Worm (Caenorhabditis elegans) whole organism, dauer: ENCODE measurements around the gene B0228.7.

Experiments used
- unc-62 ChIP-seq: sonication (generic microtip); optimal IDR thresholded peaks from 2 replicates; lab custom pipeline; 2017; ENCODE audit warnings: missing biosample characterization, missing genetic modification reagents, missing genetic modification characterization

B0228.7 gene

ce11 chrII:7758397-7759135 is at the start of gene B0228.7:
B0228.7 (minus strand) TSS chrII:7759023.
- no peak for TF ChIP-seq unc-62 (GFP tag; lab: Kevin White, UChicago)

ce11 chrII:7808153-7808552 is 49.3 kb upstream of the B0228.7 start:
- no peak for TF ChIP-seq unc-62 (GFP tag; lab: Kevin White, UChicago)

ce11 chrII:7806872-7807271 is 48.0 kb upstream of the B0228.7 start:
- no peak for TF ChIP-seq unc-62 (GFP tag; lab: Kevin White, UChicago)

- TF ChIP-seq unc-62 (GFP tag; lab: Kevin White, UChicago), result no peak
These were observed 47.2 kb upstream of the B0228.7 start for ce11 chrII:7806054-7806453.

ce11 chrII:7803174-7803573 is 44.4 kb upstream of the B0228.7 start:
- TF ChIP-seq unc-62 (GFP tag; lab: Kevin White, UChicago), result no peak

- no peak for TF ChIP-seq unc-62 (GFP tag; lab: Kevin White, UChicago)
These were observed 43.1 kb upstream of the B0228.7 start for ce11 chrII:7801899-7802298.

- no peak for TF ChIP-seq unc-62 (GFP tag; lab: Kevin White, UChicago)
These were observed 42.4 kb upstream of the B0228.7 start for ce11 chrII:7801255-7801654.

- TF ChIP-seq unc-62 (GFP tag; lab: Kevin White, UChicago), result no peak
These were observed 36.5 kb upstream of the B0228.7 start for ce11 chrII:7795299-7795698.

- no peak for TF ChIP-seq unc-62 (GFP tag; lab: Kevin White, UChicago)
These were observed 35.4 kb upstream of the B0228.7 start, which contains the start of gene glr-4 for ce11 chrII:7794222-7794621. glr-4 (minus strand) TSS chrII:7794322.

ce11 chrII:7792514-7792913 is 33.7 kb upstream of the B0228.7 start:
- no peak for TF ChIP-seq unc-62 (GFP tag; lab: Kevin White, UChicago)

ce11 chrII:7791408-7792050 is 32.7 kb upstream of the B0228.7 start:
- no peak for TF ChIP-seq unc-62 (GFP tag; lab: Kevin White, UChicago)

- no peak for TF ChIP-seq unc-62 (GFP tag; lab: Kevin White, UChicago)
These were observed 31.6 kb upstream of the B0228.7 start, which contains the start of gene srlf-1 for ce11 chrII:7790324-7790898. srlf-1 (plus strand) TSS chrII:7790591.

- no peak for TF ChIP-seq unc-62 (GFP tag; lab: Kevin White, UChicago)
These were observed 30.8 kb upstream of the B0228.7 start for ce11 chrII:7789605-7790004.

ce11 chrII:7783467-7783959 is 24.7 kb upstream of the B0228.7 start, which contains the start of gene skr-17:
skr-17 (plus strand) TSS chrII:7783517.
- TF ChIP-seq unc-62 (GFP tag; lab: Kevin White, UChicago), result no peak

- TF ChIP-seq unc-62 (GFP tag; lab: Kevin White, UChicago), result no peak
These were observed 22.3 kb upstream of the B0228.7 start, which contains the start of the genes snpc-1.1 and spdl-1 for ce11 chrII:7781102-7781616. snpc-1.1 (minus strand) TSS chrII:7781301. spdl-1 (plus strand) TSS chrII:7781566.

- no peak for TF ChIP-seq unc-62 (GFP tag; lab: Kevin White, UChicago)
These were observed 19.4 kb upstream of the B0228.7 start for ce11 chrII:7778273-7778672.
